Worm (Caenorhabditis elegans) whole organism, L4/young adult: ENCODE measurements around the gene glb-4.

Experiments
- W03F9.2 ChIP-seq: fragments of 150-350 bp; optimal IDR thresholded peaks from 2 replicates; lab custom pipeline; 2014; ENCODE audit warnings: missing biosample characterization, missing genetic modification characterization
- dao-5 ChIP-seq: sonication (generic microtip); optimal IDR thresholded peaks from 2 replicates; lab custom pipeline; 2016; ENCODE audit warnings: missing genotype, missing genetic modification characterization, moderate library complexity, missing compliant biosample characterization
- him-1 ChIP-seq: sonication (generic microtip); optimal IDR thresholded peaks from 2 replicates; lab custom pipeline; 2016; ENCODE audit warnings: missing genotype, missing genetic modification reagents, missing genetic modification characterization, missing compliant biosample characterization

- no peak for TF ChIP-seq W03F9.2 (tag; lab: Kevin White, UChicago)
- TF ChIP-seq him-1, result no peak
- TF ChIP-seq dao-5 (tag; lab: Kevin White, UChicago), result no peak
These were observed 29.1 kb upstream of the glb-4 start, which contains the start of gene F40F8.4 for ce11 chrII:11140140-11140539.
